Fruit fly (Drosophila melanogaster) whole organism, embryonic: ENCODE results near the gene CG8944.
A peak's percentile ranks its signal among the peaks of the same experiment; 100 is the strongest.

Experiments
- C15 ChIP-seq: fragments of 200-800 bp; sonication (Bioruptor generic); IDR thresholded peaks from 3 replicates; pipeline ENCODE4 v1.3.6; 2022; ENCODE audit warnings: missing biosample characterization, missing genetic modification characterization
- CG10543 ChIP-seq: fragments of 200-800 bp; sonication (Bioruptor generic); optimal IDR thresholded peaks from 3 replicates; lab custom pipeline; 2017; ENCODE audit warnings: missing biosample characterization, mild to moderate bottlenecking, missing genetic modification characterization, moderate library complexity
- CG10654 ChIP-seq: fragments of 200-800 bp; sonication (Bioruptor generic); optimal IDR thresholded peaks from 2 replicates; lab custom pipeline; 2016; ENCODE audit warnings: missing biosample characterization, missing genetic modification characterization
- CG11695 ChIP-seq: fragments of 200-800 bp; sonication (Bioruptor generic); IDR thresholded peaks from 3 replicates; pipeline ENCODE4 v1.3.6; 2022; ENCODE audit warnings: missing biosample characterization, missing genetic modification characterization
- CG14860 ChIP-seq: fragments of 200-800 bp; sonication (Bioruptor generic); IDR thresholded peaks from 3 replicates; pipeline ENCODE4 v1.3.6; 2022; ENCODE audit warnings: missing biosample characterization, missing genetic modification characterization; ENCODE audit not compliant: partially characterized antibody
- CG1647 ChIP-seq: fragments of 200-800 bp; sonication (Bioruptor generic); optimal IDR thresholded peaks from 3 replicates; lab custom pipeline; 2016; ENCODE audit warnings: missing biosample characterization, missing genetic modification characterization
- CG18619 ChIP-seq: fragments of 200-800 bp; sonication (Bioruptor generic); optimal IDR thresholded peaks from 3 replicates; lab custom pipeline; 2017; ENCODE audit warnings: missing biosample characterization, mild to moderate bottlenecking, missing genetic modification characterization
- CG2202 ChIP-seq: fragments of 200-800 bp; sonication (Bioruptor generic); optimal IDR thresholded peaks from 2 replicates; lab custom pipeline; 2018; ENCODE audit warnings: missing biosample characterization, mild to moderate bottlenecking, missing genetic modification characterization
- CG3163 ChIP-seq: fragments of 200-800 bp; sonication (Bioruptor generic); optimal IDR thresholded peaks from 3 replicates; lab custom pipeline; 2016; ENCODE audit warnings: missing biosample characterization, missing genetic modification characterization
- CG32532 ChIP-seq: fragments of 200-800 bp; sonication (Bioruptor generic); IDR thresholded peaks from 2 replicates; pipeline ENCODE4 v1.3.6; 2022; ENCODE audit warnings: missing biosample characterization, missing genetic modification characterization
- CG32772 ChIP-seq: fragments of 200-800 bp; sonication (Bioruptor generic); IDR thresholded peaks from 2 replicates; pipeline ENCODE4 v1.3.6; 2022; ENCODE audit warnings: missing biosample characterization, missing genetic modification characterization
- CG4707 ChIP-seq: fragments of 200-800 bp; sonication (Bioruptor generic); optimal IDR thresholded peaks from 2 replicates; lab custom pipeline; 2018; ENCODE audit warnings: missing biosample characterization, mild to moderate bottlenecking, missing genetic modification characterization, moderate library complexity
- CG6272 ChIP-seq: fragments of 200-800 bp; sonication (Bioruptor generic); IDR thresholded peaks from 2 replicates; pipeline ENCODE4 v1.3.6; 2022; ENCODE audit warnings: missing biosample characterization, missing genetic modification characterization
- Chrac-16 ChIP-seq: fragments of 200-800 bp; sonication (Bioruptor generic); optimal IDR thresholded peaks from 3 replicates; lab custom pipeline; 2016; ENCODE audit warnings: missing biosample characterization, missing genetic modification characterization
- CkIIα-i1 ChIP-seq: fragments of 200-800 bp; sonication (Bioruptor generic); IDR thresholded peaks from 2 replicates; pipeline ENCODE4 v1.3.6; 2022; ENCODE audit warnings: missing biosample characterization, missing genetic modification characterization
- D19A ChIP-seq: fragments of 200-800 bp; optimal IDR thresholded peaks from 3 replicates; lab custom pipeline; 2019; ENCODE audit warnings: missing biosample characterization, mild to moderate bottlenecking, missing genetic modification characterization, moderate library complexity
- Dll ChIP-seq: fragments of 200-800 bp; sonication (Bioruptor generic); IDR thresholded peaks from 4 replicates; pipeline ENCODE4 v1.3.6; 2022; ENCODE audit warnings: missing biosample characterization, missing genetic modification characterization; ENCODE audit not compliant: partially characterized antibody
- Dp ChIP-seq: fragments of 200-800 bp; sonication (Bioruptor generic); optimal IDR thresholded peaks from 2 replicates; lab custom pipeline; 2018; ENCODE audit warnings: missing biosample characterization, mild to moderate bottlenecking, missing genetic modification characterization, moderate library complexity
- Eip74EF ChIP-seq, 2 experiments: fragments of 200-800 bp in 1 of 2; fragments of >200 bp in 1 of 2; sonication (Bioruptor generic) in 1 of 2; optimal IDR thresholded peaks; 2 replicates each; lab custom pipeline; 2017 to 2019; ENCODE audit warnings: missing biosample characterization in 2 of 2, missing genetic modification characterization in 2 of 2, mild to moderate bottlenecking in 1 of 2, moderate library complexity in 1 of 2
- HLH3B ChIP-seq: fragments of 200-800 bp; sonication (Bioruptor generic); IDR thresholded peaks from 2 replicates; pipeline ENCODE4 v1.3.6; 2022; ENCODE audit warnings: missing biosample characterization, missing genetic modification characterization
- Hr3 ChIP-seq: fragments of 200-800 bp; sonication (Bioruptor generic); optimal IDR thresholded peaks from 3 replicates; lab custom pipeline; 2016; ENCODE audit warnings: missing biosample characterization, missing genetic modification characterization
- Hr39 ChIP-seq: fragments of >200 bp; optimal IDR thresholded peaks from 2 replicates; lab custom pipeline; 2017
- Hr51 ChIP-seq, 2 experiments: fragments of 200-800 bp; sonication (Bioruptor generic); optimal IDR thresholded peaks; 2 replicates in 1 of 2; 3 replicates in 1 of 2; lab custom pipeline; 2016 to 2018; ENCODE audit warnings: missing biosample characterization in 2 of 2, missing genetic modification characterization in 2 of 2, mild to moderate bottlenecking in 1 of 2, moderate library complexity in 1 of 2
- MESR4 ChIP-seq: fragments of 200-800 bp; sonication (Bioruptor generic); optimal IDR thresholded peaks from 2 replicates; lab custom pipeline; 2018; ENCODE audit warnings: missing biosample characterization, mild to moderate bottlenecking, missing genetic modification characterization, moderate library complexity
- Oaz ChIP-seq: fragments of 200-800 bp; sonication (Bioruptor generic); IDR thresholded peaks from 2 replicates; pipeline ENCODE4 v1.3.6; 2022; ENCODE audit warnings: missing biosample characterization, missing genetic modification characterization
- Pdp1 ChIP-seq, 2 experiments: fragments of 200-800 bp; sonication (Bioruptor generic); optimal IDR thresholded peaks; 3 replicates each; lab custom pipeline; 2016; ENCODE audit warnings: missing biosample characterization in 2 of 2, missing genetic modification characterization in 2 of 2, mild to moderate bottlenecking in 1 of 2, moderate library complexity in 1 of 2
- Six4 ChIP-seq: fragments of 200-800 bp; sonication (Bioruptor generic); optimal IDR thresholded peaks from 2 replicates; lab custom pipeline; 2016; ENCODE audit warnings: missing biosample characterization, missing genetic modification characterization
- Xrp1 ChIP-seq: fragments of 200-800 bp; sonication (Bioruptor generic); IDR thresholded peaks from 2 replicates; pipeline ENCODE4 v1.3.6; 2022; ENCODE audit warnings: missing biosample characterization, missing genetic modification characterization
- bsh ChIP-seq, 2 experiments: fragments of 200-800 bp; sonication (Bioruptor generic); optimal IDR thresholded peaks; 2 replicates each; lab custom pipeline; 2017 to 2018; ENCODE audit warnings: mild to moderate bottlenecking in 2 of 2, missing biosample characterization in 2 of 2, missing genetic modification characterization in 2 of 2, moderate library complexity in 1 of 2
- cas ChIP-seq: fragments of 200-800 bp; sonication (Bioruptor generic); IDR thresholded peaks from 2 replicates; pipeline ENCODE4 v1.3.6; 2022; ENCODE audit warnings: missing biosample characterization, missing genetic modification characterization
- chif ChIP-seq, 2 experiments: fragments of 200-800 bp; sonication (Bioruptor generic); optimal IDR thresholded peaks; 3 replicates each; lab custom pipeline; 2016; ENCODE audit warnings: missing biosample characterization in 2 of 2, missing genetic modification characterization in 2 of 2
- dysf ChIP-seq: fragments of 200-800 bp; sonication (Bioruptor generic); IDR thresholded peaks from 3 replicates; pipeline ENCODE4 v1.3.6; 2022; ENCODE audit warnings: missing biosample characterization, missing genetic modification characterization
- esg ChIP-seq: fragments of 200-800 bp; sonication (Bioruptor generic); conservative IDR thresholded peaks from 2 replicates; pipeline ENCODE4 v1.3.6; 2022; ENCODE audit warnings: missing biosample characterization, missing genetic modification characterization
- gcm2 ChIP-seq: fragments of 200-800 bp; sonication (Bioruptor generic); optimal IDR thresholded peaks from 2 replicates; lab custom pipeline; 2016; ENCODE audit warnings: missing biosample characterization, missing genetic modification characterization
- gem ChIP-seq: fragments of 200-800 bp; sonication (Bioruptor generic); optimal IDR thresholded peaks from 2 replicates; lab custom pipeline; 2019; ENCODE audit warnings: missing biosample characterization, mild to moderate bottlenecking, missing genetic modification characterization, moderate library complexity
- jing ChIP-seq: fragments of 200-800 bp; sonication (Bioruptor generic); optimal IDR thresholded peaks from 2 replicates; lab custom pipeline; 2018; ENCODE audit warnings: missing biosample characterization, mild to moderate bottlenecking, missing genetic modification characterization
- klu ChIP-seq: fragments of 200-800 bp; sonication (Bioruptor generic); IDR thresholded peaks from 2 replicates; pipeline ENCODE4 v1.3.6; 2022; ENCODE audit warnings: missing biosample characterization, missing genetic modification characterization
- lbe ChIP-seq: fragments of 200-800 bp; sonication (Bioruptor generic); optimal IDR thresholded peaks from 2 replicates; lab custom pipeline; 2016; ENCODE audit warnings: missing biosample characterization, mild to moderate bottlenecking, missing genetic modification characterization
- luna ChIP-seq: fragments of 200-800 bp; sonication (Bioruptor generic); optimal IDR thresholded peaks from 2 replicates; lab custom pipeline; 2016; ENCODE audit warnings: missing biosample characterization, missing genetic modification characterization
- pb ChIP-seq: fragments of 200-800 bp; sonication (Bioruptor generic); optimal IDR thresholded peaks from 3 replicates; lab custom pipeline; 2016; ENCODE audit warnings: missing biosample characterization, missing genetic modification characterization
- peb ChIP-seq: fragments of 200-800 bp; sonication (Bioruptor generic); IDR thresholded peaks from 2 replicates; pipeline ENCODE4 v1.3.6; 2022; ENCODE audit warnings: missing biosample characterization, missing genetic modification characterization
- pfk ChIP-seq: fragments of 200-800 bp; sonication (Bioruptor generic); optimal IDR thresholded peaks from 2 replicates; lab custom pipeline; 2018; ENCODE audit warnings: missing biosample characterization, mild to moderate bottlenecking, missing genetic modification characterization, moderate library complexity
- repo ChIP-seq: fragments of 200-800 bp; sonication (Bioruptor generic); optimal IDR thresholded peaks from 2 replicates; lab custom pipeline; 2016; ENCODE audit warnings: missing biosample characterization, missing genetic modification characterization
- ro ChIP-seq: fragments of 200-800 bp; sonication (Bioruptor generic); IDR thresholded peaks from 2 replicates; pipeline ENCODE4 v1.3.6; 2022; ENCODE audit warnings: missing biosample characterization, missing genetic modification characterization
- slbo ChIP-seq: fragments of 200-800 bp; sonication (Bioruptor generic); IDR thresholded peaks from 2 replicates; pipeline ENCODE4 v1.3.6; 2022; ENCODE audit warnings: missing biosample characterization, missing genetic modification characterization
- so ChIP-seq: fragments of 200-800 bp; sonication (Bioruptor generic); IDR thresholded peaks from 3 replicates; pipeline ENCODE4 v1.3.6; 2022; ENCODE audit warnings: missing biosample characterization, missing genetic modification characterization
- sug ChIP-seq: fragments of 200-800 bp; optimal IDR thresholded peaks from 2 replicates; lab custom pipeline; 2019; ENCODE audit warnings: missing biosample characterization, mild to moderate bottlenecking, missing genetic modification characterization, moderate library complexity
- tll ChIP-seq, 2 experiments: fragments of 200-800 bp in 1 of 2; fragments of >200 bp in 1 of 2; sonication (Bioruptor generic) in 1 of 2; optimal IDR thresholded peaks; 2 replicates each; lab custom pipeline; 2017 to 2019; ENCODE audit warnings: missing biosample characterization in 2 of 2, missing genetic modification characterization in 2 of 2, mild to moderate bottlenecking in 1 of 2, moderate library complexity in 1 of 2
- tup ChIP-seq: fragments of 200-800 bp; sonication (Bioruptor generic); optimal IDR thresholded peaks from 2 replicates; lab custom pipeline; 2016; ENCODE audit warnings: missing biosample characterization, mild to moderate bottlenecking, missing genetic modification characterization, moderate library complexity

Gene CG8944

DNA sequence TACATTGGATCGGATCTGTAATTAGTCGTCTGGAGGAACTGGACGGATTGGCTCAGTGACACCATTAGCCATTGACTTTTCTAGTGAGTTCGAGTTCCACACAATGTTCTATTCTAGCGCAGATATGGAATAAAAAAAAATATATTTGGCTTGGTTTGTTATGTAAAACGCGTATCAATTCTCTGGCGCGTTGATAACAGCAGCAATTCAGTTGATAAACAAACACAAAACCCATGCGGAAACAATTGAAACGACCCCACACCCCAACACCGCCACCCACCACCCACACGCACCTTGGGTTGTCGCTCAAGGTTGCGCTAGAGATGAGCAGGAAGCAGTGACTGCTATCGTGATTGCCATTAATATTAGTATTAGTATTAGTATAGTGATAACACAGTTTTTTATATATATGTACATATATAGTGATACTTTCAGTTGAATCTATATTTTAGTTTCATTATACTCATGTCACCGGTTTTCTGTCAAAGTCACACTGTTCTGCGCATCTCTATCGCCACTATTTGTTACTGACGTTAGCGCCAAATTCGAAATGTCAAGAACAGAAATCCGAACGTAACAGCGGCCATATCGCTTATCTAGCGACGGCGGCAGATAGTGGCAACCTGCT is 48.3 kb downstream of the CG8944 start (continued):
- TF ChIP-seq CG1647, result peak; percentile 68
- TF ChIP-seq chif (GFP tag; optimal IDR thresholded peaks at IDR 0.05; lab: Kevin White, UChicago), result peak; percentile 14 to 21
- peak; percentile 84 for TF ChIP-seq Oaz
- TF ChIP-seq HLH3B (GFP tag; lab: Robert Waterston, UW), result peak; percentile 94
- peak; percentile 96 for TF ChIP-seq sug
- peak; percentile 93 for TF ChIP-seq esg (GFP tag; lab: Robert Waterston, UW)
- no peak; the same call in 3 of the 4 replicates for TF ChIP-seq Dll (GFP tag; lab: Robert Waterston, UW)
- TF ChIP-seq ro (GFP tag; lab: Robert Waterston, UW), result peak; percentile 77
- TF ChIP-seq CG32772 (GFP tag; lab: Robert Waterston, UW), result peak; percentile 93
- peak; percentile 74 for TF ChIP-seq Dp (GFP tag; lab: Kevin White, UChicago)
- peak; percentile 88 for TF ChIP-seq Chrac-16 (GFP tag; lab: Kevin White, UChicago)
- peak; percentile 87 for TF ChIP-seq CG18619 (GFP tag; lab: Kevin White, UChicago)
- TF ChIP-seq dysf (GFP tag; lab: Robert Waterston, UW), result peak; percentile 96
- TF ChIP-seq tup, result peak; percentile 82
- TF ChIP-seq pb (GFP tag; lab: Kevin White, UChicago), result no peak
- peak; percentile 90 for TF ChIP-seq Hr3 (GFP tag; lab: Kevin White, UChicago)
- TF ChIP-seq Six4 (GFP tag; lab: Kevin White, UChicago), result peak; percentile 84
- TF ChIP-seq CG10654 (GFP tag; lab: Kevin White, UChicago), result peak; percentile 87
- TF ChIP-seq lbe (GFP tag; lab: Kevin White, UChicago), result peak; percentile 66
- peak; percentile 85 for TF ChIP-seq so
- TF ChIP-seq gcm2 (GFP tag; lab: Kevin White, UChicago), result peak; percentile 31
- TF ChIP-seq cas (GFP tag; lab: Robert Waterston, UW), result peak; percentile 92
- peak; percentile 90 for TF ChIP-seq C15 (GFP tag; lab: Robert Waterston, UW)
- peak; percentile 96 for TF ChIP-seq slbo (GFP tag; lab: Robert Waterston, UW)
- TF ChIP-seq CG11695 (GFP tag; lab: Robert Waterston, UW), result peak; percentile 92
- TF ChIP-seq Xrp1, result peak; percentile 96
- TF ChIP-seq CG14860 (GFP tag; lab: Robert Waterston, UW), result no peak
- peak; percentile 31 to 88 for TF ChIP-seq Hr51 (GFP tag; optimal IDR thresholded peaks at IDR 0.05; lab: Kevin White, UChicago)
- peak; percentile 89 for TF ChIP-seq CG6272
- no peak for TF ChIP-seq repo (GFP tag; lab: Kevin White, UChicago)
- peak in 1 of 2 experiments; percentile 100 for TF ChIP-seq Eip74EF (GFP tag; optimal IDR thresholded peaks at IDR 0.05; lab: Kevin White, UChicago)
- TF ChIP-seq pfk (GFP tag; lab: Kevin White, UChicago), result peak; percentile 34
- peak; percentile 76 for TF ChIP-seq jing (GFP tag; lab: Kevin White, UChicago)
- TF ChIP-seq gem (tag; lab: Kevin White, UChicago), result peak; percentile 96
- peak; percentile 94 for TF ChIP-seq klu (GFP tag; lab: Robert Waterston, UW)
- TF ChIP-seq MESR4 (GFP tag; lab: Kevin White, UChicago), result peak; percentile 30
- peak; percentile 4 for TF ChIP-seq luna (GFP tag; lab: Kevin White, UChicago)
- peak; percentile 30; the same call in 1 of the 2 replicates for TF ChIP-seq CkIIα-i1 (GFP tag; lab: Robert Waterston, UW)
- peak; percentile 92 for TF ChIP-seq peb
- TF ChIP-seq CG4707, result no peak
- peak; percentile 82 for TF ChIP-seq D19A (tag; lab: Kevin White, UChicago)
- peak; percentile 47 to 89 for TF ChIP-seq bsh (GFP tag; optimal IDR thresholded peaks at IDR 0.05; lab: Kevin White, UChicago)
- peak; percentile 97 for TF ChIP-seq CG32532 (GFP tag; lab: Robert Waterston, UW)
- no peak for TF ChIP-seq CG3163 (GFP tag; lab: Kevin White, UChicago)
- no peak for TF ChIP-seq tll (GFP tag; optimal IDR thresholded peaks at IDR 0.05; lab: Kevin White, UChicago)
- TF ChIP-seq Pdp1 (GFP tag; optimal IDR thresholded peaks at IDR 0.05; lab: Kevin White, UChicago), result peak; percentile 69 to 80
- peak; percentile 97 for TF ChIP-seq CG10543 (GFP tag; lab: Kevin White, UChicago)
- TF ChIP-seq Hr39 (lab: Kevin White, UChicago), result no peak
- peak; percentile 56 for TF ChIP-seq CG2202 (tag; lab: Kevin White, UChicago)
